Worm (Caenorhabditis elegans): ENCODE results near the gene nspc-19.

nspc-19 gene

DNA sequence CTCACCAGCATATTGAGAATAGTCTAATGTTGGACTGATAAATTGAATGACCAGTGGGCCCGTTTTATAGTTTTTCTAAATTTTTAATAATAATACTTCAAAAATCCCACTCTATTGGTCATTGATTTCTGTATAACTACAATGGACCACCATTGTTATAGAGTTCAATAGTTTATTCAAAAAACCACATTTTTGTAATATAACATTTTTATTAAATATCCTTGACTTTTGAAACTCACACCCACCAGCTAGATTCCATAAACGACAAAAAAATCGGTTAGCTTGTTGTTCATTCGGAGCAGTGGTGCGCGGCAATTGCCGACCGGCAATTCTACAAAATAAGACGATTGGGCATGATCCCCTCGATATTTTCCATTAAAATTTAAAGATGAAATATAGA is 940 bp upstream of the nspc-19 start, which contains the start of gene nspc-18:
Gene nspc-18 (minus strand): TSS at position 101 of the 400 bp plus-strand sequence.
- TF ChIP-seq pag-3 (tag; optimal IDR thresholded peaks at IDR 0.05; ENCODE audit: borderline replicate concordance) (no peak), ahr-1 (tag; optimal IDR thresholded peaks at IDR 0.05) (no peak), lim-6 (tag; optimal IDR thresholded peaks at IDR 0.05) (no peak), ref-2 (tag; optimal IDR thresholded peaks at IDR 0.05) (no peak), unc-55 (GFP tag; optimal IDR thresholded peaks at IDR 0.05) (no peak), K09A11.1 (tag; optimal IDR thresholded peaks at IDR 0.05; ENCODE audit: insufficient read depth) (no peak), ceh-48 (tag; optimal IDR thresholded peaks at IDR 0.05) (no peak), pax-1 (tag; optimal IDR thresholded peaks at IDR 0.05) (no peak), fax-1 (tag; optimal IDR thresholded peaks at IDR 0.05) (no peak), sox-2 (GFP tag; IDR thresholded peaks at IDR 0.05) (no peak), odd-2 (tag; optimal IDR thresholded peaks at IDR 0.05) (no peak), hlh-8 (tag; optimal IDR thresholded peaks at IDR 0.05) (no peak), ceh-19 (GFP tag; optimal IDR thresholded peaks at IDR 0.05) (no peak), ama-1 (optimal IDR thresholded peaks at IDR 0.05) (no peak), C08G9.2 (tag; optimal IDR thresholded peaks at IDR 0.05) (no peak), dve-1 (tag; optimal IDR thresholded peaks at IDR 0.05) (no peak), madf-2 (tag; optimal IDR thresholded peaks at IDR 0.05) (no peak), elt-4 (tag; optimal IDR thresholded peaks at IDR 0.05) (no peak)

DNA sequence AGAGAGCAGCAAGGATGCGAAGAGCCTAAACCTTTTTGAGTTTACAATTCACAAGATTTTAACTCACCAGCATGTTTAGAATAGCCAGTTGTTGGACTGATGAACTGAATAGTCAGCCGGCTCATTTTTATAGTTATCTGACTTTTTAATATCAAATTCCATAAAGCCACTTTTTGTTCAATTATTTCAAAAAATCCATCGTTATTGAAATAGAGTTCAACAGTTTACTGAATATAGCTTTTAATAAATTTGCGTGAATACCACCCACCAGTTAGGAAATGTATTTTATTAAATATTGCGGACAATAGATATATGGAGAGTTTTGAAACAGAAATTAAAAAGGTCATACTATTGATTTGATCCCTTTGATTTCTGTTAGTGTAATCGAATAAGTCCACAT is 1.6 kb downstream of the nspc-19 start, which contains the start of gene nspc-20:
Gene nspc-20 (minus strand): TSS at position 101 of the 400 bp plus-strand sequence.
- TF ChIP-seq syd-9 (tag; optimal IDR thresholded peaks at IDR 0.05) (no peak), ceh-31 (tag; optimal IDR thresholded peaks at IDR 0.05) (no peak), che-1 (tag; optimal IDR thresholded peaks at IDR 0.05) (no peak), ceh-2 (tag; optimal IDR thresholded peaks at IDR 0.05) (no peak)

ce11 chrX:14534117-14534516 is 5.6 kb downstream of the nspc-19 start, which contains the start of gene T24C2.5:
Gene T24C2.5, plus strand, starts transcription at chrX:14534417.
- TF ChIP-seq gmeb-2 (tag; optimal IDR thresholded peaks at IDR 0.05) (no peak), unc-86 (tag; optimal IDR thresholded peaks at IDR 0.05) (no peak), hlh-8 (tag; optimal IDR thresholded peaks at IDR 0.05) (no peak), ets-4 (tag; optimal IDR thresholded peaks at IDR 0.05) (no peak), ref-2 (tag; optimal IDR thresholded peaks at IDR 0.05) (no peak), nfya-1 (tag; optimal IDR thresholded peaks at IDR 0.05) (no peak), eyg-1 (tag; optimal IDR thresholded peaks at IDR 0.05) (no peak), F13H6.1 (tag; optimal IDR thresholded peaks at IDR 0.05) (no peak), nhr-11 (tag; optimal IDR thresholded peaks at IDR 0.05) (no peak), pat-9 (tag; optimal IDR thresholded peaks at IDR 0.05) (no peak), pros-1 (tag; optimal IDR thresholded peaks at IDR 0.05) (no peak), pqm-1 (tag; optimal IDR thresholded peaks at IDR 0.05) (no peak), ceh-34 (tag; optimal IDR thresholded peaks at IDR 0.05) (no peak), che-1 (tag; optimal IDR thresholded peaks at IDR 0.05) (no peak)

DNA sequence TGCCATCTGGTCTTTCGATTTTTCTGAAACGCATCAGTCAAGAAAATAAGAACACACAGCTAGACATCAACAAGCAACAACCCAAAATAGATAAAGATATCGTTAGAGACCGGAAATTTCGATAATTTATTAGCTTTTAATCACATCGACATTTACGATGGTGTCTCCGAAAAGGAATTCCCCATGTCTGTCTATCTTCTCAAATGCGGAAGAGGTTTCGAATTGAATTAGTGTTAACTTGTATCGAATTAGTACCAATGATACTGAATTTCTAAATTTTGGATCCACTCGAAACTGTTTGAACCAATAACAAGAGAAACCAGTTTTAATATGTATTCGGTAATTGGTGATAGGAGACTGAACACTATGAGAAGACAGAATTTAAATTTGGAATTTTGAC is 6.1 kb downstream of the nspc-19 start:
- TF ChIP-seq ceh-31 (tag; optimal IDR thresholded peaks at IDR 0.05) (no peak), nhr-11 (tag; optimal IDR thresholded peaks at IDR 0.05) (no peak), K09A11.1 (tag; optimal IDR thresholded peaks at IDR 0.05; ENCODE audit: insufficient read depth) (no peak), ztf-16 (tag; optimal IDR thresholded peaks at IDR 0.05) (no peak), ceh-45 (GFP tag; IDR thresholded peaks at IDR 0.05) (no peak), dve-1 (tag; optimal IDR thresholded peaks at IDR 0.05) (no peak), fax-1 (tag; optimal IDR thresholded peaks at IDR 0.05) (no peak), C08G9.2 (tag; optimal IDR thresholded peaks at IDR 0.05) (no peak), unc-42 (tag; optimal IDR thresholded peaks at IDR 0.05) (no peak), pros-1 (tag; optimal IDR thresholded peaks at IDR 0.05) (no peak), tbx-2 (tag; optimal IDR thresholded peaks at IDR 0.05) (no peak), ceh-19 (GFP tag; optimal IDR thresholded peaks at IDR 0.05) (no peak), ceh-30 (tag; optimal IDR thresholded peaks at IDR 0.05) (no peak), fkh-10 (GFP tag; optimal IDR thresholded peaks at IDR 0.05) (no peak), elt-4 (tag; optimal IDR thresholded peaks at IDR 0.05) (no peak), ceh-14 (tag; optimal IDR thresholded peaks at IDR 0.05) (no peak), tbx-7 (tag; optimal IDR thresholded peaks at IDR 0.05) (no peak), lin-11 (tag; optimal IDR thresholded peaks at IDR 0.05) (no peak)

All from whole organism, late embryonic.